Fruit fly (Drosophila melanogaster): ENCODE data around the gene CG4360.

CG4360 gene

DNA sequence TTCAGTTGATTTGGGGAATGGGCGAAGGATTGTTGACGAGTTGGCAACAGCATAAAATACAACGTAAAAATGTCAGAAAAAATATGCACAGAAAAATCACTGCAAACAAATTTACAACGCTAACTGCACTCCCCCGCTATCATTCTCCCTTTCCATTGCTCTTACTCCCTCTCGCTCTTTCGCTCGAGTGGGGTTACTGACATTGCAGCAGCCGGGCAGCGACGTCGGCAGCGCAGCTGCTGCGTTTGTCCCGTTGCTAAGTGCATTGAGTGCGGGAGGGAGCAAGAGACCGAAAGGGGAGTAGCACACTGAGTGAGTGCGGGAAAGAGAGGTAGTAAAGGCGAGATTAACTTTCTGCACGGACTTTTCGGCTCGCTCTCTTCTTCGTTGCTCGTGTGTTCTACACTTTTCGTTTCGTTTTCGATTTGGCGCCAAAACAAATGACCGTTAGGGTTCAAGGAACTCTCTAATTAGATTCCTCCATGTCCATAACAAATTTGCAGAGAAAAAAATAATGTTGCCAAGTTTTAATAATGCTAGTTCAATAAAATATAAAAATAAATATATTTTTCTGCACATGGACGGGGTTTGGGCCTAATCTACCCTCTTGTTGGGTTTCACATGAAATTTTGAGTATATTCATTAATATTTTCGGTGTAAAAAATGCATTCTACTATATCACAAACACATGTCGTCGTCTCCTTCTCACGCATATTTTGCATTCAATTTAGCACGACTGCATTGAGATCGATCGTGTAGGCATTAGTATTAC lies 43.5 kb downstream of the CG4360 start (continued):
- TF ChIP-seq dsx (GFP tag; optimal IDR thresholded peaks at IDR 0.05; ENCODE audit: poor library complexity, severe bottlenecking) (no peak), Lpt (GFP tag; optimal IDR thresholded peaks at IDR 0.05) (peak; percentile 54), CG4318 (GFP tag; optimal IDR thresholded peaks at IDR 0.05) (peak; percentile 71), CG3032 (tag; optimal IDR thresholded peaks at IDR 0.05) (peak; percentile 57), eg (GFP tag; IDR thresholded peaks at IDR 0.05) (peak; percentile 69), CG9139 (GFP tag; optimal IDR thresholded peaks at IDR 0.05) (no peak), vri (GFP tag; optimal IDR thresholded peaks at IDR 0.05) (peak; percentile 10), CG6792 (GFP tag; optimal IDR thresholded peaks at IDR 0.05) (peak; percentile 15), CG31627 (GFP tag; optimal IDR thresholded peaks at IDR 0.05) (peak; percentile 32), Sox102F (GFP tag; optimal IDR thresholded peaks at IDR 0.05) (peak; percentile 64)

DNA sequence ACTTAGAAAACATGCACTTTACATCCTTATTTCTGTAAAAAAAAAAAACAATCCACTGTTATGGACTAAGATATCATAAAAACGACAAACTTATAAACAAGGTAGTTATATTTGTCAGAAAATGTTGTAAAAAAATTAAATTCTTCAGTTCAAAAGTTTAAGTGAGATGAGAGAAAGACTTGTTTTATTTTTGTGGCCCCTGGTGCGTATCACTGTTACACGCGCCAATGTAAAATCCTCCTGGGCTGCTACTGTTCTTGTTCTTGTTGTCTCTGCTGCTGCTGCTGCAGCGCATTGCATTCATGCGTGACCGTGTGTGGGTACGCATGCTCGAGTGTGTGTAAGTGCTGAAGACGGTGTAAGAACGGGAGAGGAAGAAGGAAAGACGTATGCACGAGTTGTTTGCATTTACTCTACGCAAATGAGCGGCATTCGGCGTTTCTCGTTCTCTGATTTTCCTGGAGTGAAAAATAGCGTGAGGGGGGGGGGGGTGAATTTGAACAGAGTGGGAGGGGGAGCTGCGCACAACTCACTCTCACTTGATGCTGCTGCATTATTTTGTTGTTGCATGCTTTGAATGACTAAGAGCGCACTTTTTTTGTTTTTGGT lies 44.2 kb downstream of the CG4360 start:
- peak; percentile 82 for TF ChIP-seq Eip78C (GFP tag)
- TF ChIP-seq CG16779 (tag; optimal IDR thresholded peaks at IDR 0.05), result no peak
- TF ChIP-seq CG34406 (GFP tag; optimal IDR thresholded peaks at IDR 0.05), result peak; percentile 9
- peak; percentile 20 for TF ChIP-seq OdsH (GFP tag; optimal IDR thresholded peaks at IDR 0.05)
- peak; percentile 14 for TF ChIP-seq CG9139 (GFP tag; optimal IDR thresholded peaks at IDR 0.05)
- TF ChIP-seq CG11902 (GFP tag; optimal IDR thresholded peaks at IDR 0.05), result no peak
- peak; percentile 26 for TF ChIP-seq Eip75B (GFP tag; optimal IDR thresholded peaks at IDR 0.05)
- TF ChIP-seq CG3919 (GFP tag; optimal IDR thresholded peaks at IDR 0.05), result no peak
- peak; percentile 19 to 32 for TF ChIP-seq ss (GFP tag; optimal IDR thresholded peaks at IDR 0.05)
- TF ChIP-seq esn (GFP tag; optimal IDR thresholded peaks at IDR 0.05), result peak; percentile 70
- peak; percentile 7 for TF ChIP-seq Smox (GFP tag; optimal IDR thresholded peaks at IDR 0.05)
- TF ChIP-seq spab (GFP tag; optimal IDR thresholded peaks at IDR 0.05), result peak; percentile 22
- no peak for TF ChIP-seq net (GFP tag; optimal IDR thresholded peaks at IDR 0.05)
- no peak for TF ChIP-seq Hr38 (GFP tag; optimal IDR thresholded peaks at IDR 0.05)
- no peak for TF ChIP-seq Ets96B (tag; optimal IDR thresholded peaks at IDR 0.05)
- peak; percentile 39 for TF ChIP-seq lz (GFP tag; optimal IDR thresholded peaks at IDR 0.05)
- TF ChIP-seq CG6276 (GFP tag; optimal IDR thresholded peaks at IDR 0.05), result no peak
- peak; percentile 58 for TF ChIP-seq svp (GFP tag)
- TF ChIP-seq pdm3 (GFP tag; optimal IDR thresholded peaks at IDR 0.05), result no peak
- no peak for TF ChIP-seq Eip93F (GFP tag; optimal IDR thresholded peaks at IDR 0.05)
- peak; percentile 12 for TF ChIP-seq Sox14 (GFP tag; optimal IDR thresholded peaks at IDR 0.05)
- peak; percentile 60 for TF ChIP-seq CG32006 (GFP tag; optimal IDR thresholded peaks at IDR 0.05)
- peak; percentile 16 for TF ChIP-seq Met (GFP tag; optimal IDR thresholded peaks at IDR 0.05)
- peak in 1 of 2 experiments; percentile 80 for TF ChIP-seq salr (GFP tag; optimal IDR thresholded peaks at IDR 0.05)
- TF ChIP-seq Blimp-1 (GFP tag; optimal IDR thresholded peaks at IDR 0.05), result no peak
- TF ChIP-seq Hr4 (GFP tag; optimal IDR thresholded peaks at IDR 0.05), result peak; percentile 24
- TF ChIP-seq topi (GFP tag; optimal IDR thresholded peaks at IDR 0.05), result peak; percentile 13
- TF ChIP-seq CG7368 (GFP tag; optimal IDR thresholded peaks at IDR 0.05), result no peak
- TF ChIP-seq eg (GFP tag; IDR thresholded peaks at IDR 0.05), result peak; percentile 12; the same call in 1 of the 3 replicates
- peak; percentile 35; the same call in 2 of the 3 replicates for TF ChIP-seq CG6163 (GFP tag; IDR thresholded peaks at IDR 0.05)
- peak; percentile 20 for TF ChIP-seq CG6808 (GFP tag; optimal IDR thresholded peaks at IDR 0.05)
- peak; percentile 43 for TF ChIP-seq CG10631 (GFP tag; optimal IDR thresholded peaks at IDR 0.05)
